Fruit fly (Drosophila melanogaster): Measurements from ENCODE around the gene Atac3.

Atac3 gene

dm6 chr3L:292146-292776, 35.5 kb downstream of the Atac3 start (continued):
- peak; percentile 89 for TF ChIP-seq CG32767 (GFP tag; IDR thresholded peaks at IDR 0.05)
- no peak for TF ChIP-seq MTF-1 (GFP tag; optimal IDR thresholded peaks at IDR 0.05; ENCODE audit: borderline replicate concordance)
- TF ChIP-seq CG2889 (GFP tag; IDR thresholded peaks at IDR 0.05), result no peak
- no peak for TF ChIP-seq inv (GFP tag; IDR thresholded peaks at IDR 0.05; ENCODE audit: partially characterized antibody)
- TF ChIP-seq slou (GFP tag; optimal IDR thresholded peaks at IDR 0.05), result no peak
- no peak for TF ChIP-seq eve (GFP tag; optimal IDR thresholded peaks at IDR 0.05)
- TF ChIP-seq sd (tag; optimal IDR thresholded peaks at IDR 0.05), result peak; percentile 33
- TF ChIP-seq mld (GFP tag; IDR thresholded peaks at IDR 0.05; ENCODE audit: partially characterized antibody), result no peak
- peak; percentile 47 for TF ChIP-seq jumu (GFP tag; optimal IDR thresholded peaks at IDR 0.05)
- TF ChIP-seq CG15479 (GFP tag; optimal IDR thresholded peaks at IDR 0.05), result no peak
- TF ChIP-seq D19B (GFP tag; optimal IDR thresholded peaks at IDR 0.05), result no peak
- no peak for TF ChIP-seq Dbx (GFP tag; IDR thresholded peaks at IDR 0.05)
- TF ChIP-seq chinmo (GFP tag; IDR thresholded peaks at IDR 0.05; ENCODE audit: partially characterized antibody), result peak; percentile 81; the same call in 2 of the 4 replicates
- TF ChIP-seq CG33557 (GFP tag; optimal IDR thresholded peaks at IDR 0.05), result peak; percentile 39
- peak in 1 of 2 experiments; percentile 49 for TF ChIP-seq insv (GFP tag; optimal IDR thresholded peaks at IDR 0.05)
- no peak for TF ChIP-seq CG17912 (GFP tag; optimal IDR thresholded peaks at IDR 0.05)
- peak; percentile 62 for TF ChIP-seq Sin3A (optimal IDR thresholded peaks at IDR 0.05)
- no peak for TF ChIP-seq NC2α (GFP tag; optimal IDR thresholded peaks at IDR 0.05)
- TF ChIP-seq sisA (GFP tag; IDR thresholded peaks at IDR 0.05), result no peak
- TF ChIP-seq crc (GFP tag; optimal IDR thresholded peaks at IDR 0.05), result no peak
- TF ChIP-seq prd (optimal IDR thresholded peaks at IDR 0.05), result no peak
- TF ChIP-seq prd (GFP tag; IDR thresholded peaks at IDR 0.05), result no peak; the same call in 2 of the 3 replicates
- no peak for TF ChIP-seq repo (GFP tag; optimal IDR thresholded peaks at IDR 0.05)
- no peak for TF ChIP-seq ind (GFP tag; optimal IDR thresholded peaks at IDR 0.05)
- TF ChIP-seq oc (tag; optimal IDR thresholded peaks at IDR 0.05), result no peak
- TF ChIP-seq CG10321 (GFP tag; IDR thresholded peaks at IDR 0.05), result no peak
- TF ChIP-seq toy (GFP tag; IDR thresholded peaks at IDR 0.05), result no peak
- TF ChIP-seq grn (GFP tag; optimal IDR thresholded peaks at IDR 0.05), result no peak
- TF ChIP-seq CG12659 (GFP tag; optimal IDR thresholded peaks at IDR 0.05), result peak; percentile 84
- TF ChIP-seq BEAF-32 (GFP tag; optimal IDR thresholded peaks at IDR 0.05), result peak; percentile 47
- peak; percentile 28 for TF ChIP-seq Dip3 (GFP tag; optimal IDR thresholded peaks at IDR 0.05)
- peak; percentile 18 for TF ChIP-seq CG7786 (GFP tag; optimal IDR thresholded peaks at IDR 0.05)
- TF ChIP-seq CG2116 (GFP tag; optimal IDR thresholded peaks at IDR 0.05), result peak; percentile 56
- peak; percentile 25 for TF ChIP-seq CG1233 (GFP tag; optimal IDR thresholded peaks at IDR 0.05)
- TF ChIP-seq peb (GFP tag; IDR thresholded peaks at IDR 0.05), result no peak
- TF ChIP-seq Pdp1 (GFP tag; optimal IDR thresholded peaks at IDR 0.05), result peak in 1 of 2 experiments; percentile 86
- no peak for TF ChIP-seq so (GFP tag; IDR thresholded peaks at IDR 0.05)
- TF ChIP-seq CG12071 (GFP tag; optimal IDR thresholded peaks at IDR 0.05), result no peak
- no peak for TF ChIP-seq cwo (GFP tag; optimal IDR thresholded peaks at IDR 0.05)
- TF ChIP-seq Drgx (GFP tag; IDR thresholded peaks at IDR 0.05), result no peak
- TF ChIP-seq vfl (GFP tag; optimal IDR thresholded peaks at IDR 0.05), result no peak
- peak; percentile 4 for TF ChIP-seq NC2β (GFP tag; optimal IDR thresholded peaks at IDR 0.05)
- no peak; the same call in 1 of the 2 replicates for TF ChIP-seq Rfx (GFP tag; IDR thresholded peaks at IDR 0.05)
- no peak for TF ChIP-seq CG6765 (GFP tag; optimal IDR thresholded peaks at IDR 0.05)
- no peak for TF ChIP-seq Atf3 (GFP tag; optimal IDR thresholded peaks at IDR 0.05)
- no peak for TF ChIP-seq en (GFP tag; optimal IDR thresholded peaks at IDR 0.05)
- no peak for TF ChIP-seq CG7357 (GFP tag; IDR thresholded peaks at IDR 0.05)
- TF ChIP-seq CG10543 (GFP tag; optimal IDR thresholded peaks at IDR 0.05), result no peak
- no peak for TF ChIP-seq D (optimal IDR thresholded peaks at IDR 0.05)
- no peak for TF ChIP-seq D (GFP tag; optimal IDR thresholded peaks at IDR 0.05)
- no peak for TF ChIP-seq CG12942 (GFP tag; optimal IDR thresholded peaks at IDR 0.05)
